Worm (Caenorhabditis elegans): ENCODE data around the gene hphd-1.
"Not testable (repeated sequence)": the region's sequence is repeated elsewhere in the genome, so short reads cannot be mapped to it uniquely, and the experiment has no call there.

The hphd-1 gene

ce11 chrII:12996249-12996648 lies at the start of gene hphd-1:
Gene hphd-1 (minus strand): TSS chrII:12996571.
- TF ChIP-seq snpc-4 (tag; optimal IDR thresholded peaks at IDR 0.05) (peak; percentile 5), ztf-4 (tag; optimal IDR thresholded peaks at IDR 0.05) (no peak), F13H6.1 (tag; optimal IDR thresholded peaks at IDR 0.05) (peak; percentile 53), nhr-23 (tag; optimal IDR thresholded peaks at IDR 0.05) (no peak), mdl-1 (tag; optimal IDR thresholded peaks at IDR 0.05) (peak in 1 of 2 experiments; percentile 64), nhr-237 (tag; optimal IDR thresholded peaks at IDR 0.05) (no peak), egl-27 (tag; optimal IDR thresholded peaks at IDR 0.05) (no peak), sem-4 (tag; optimal IDR thresholded peaks at IDR 0.05) (no peak), ceh-82 (tag; optimal IDR thresholded peaks at IDR 0.05) (no peak), peb-1 (tag; optimal IDR thresholded peaks at IDR 0.05) (no peak), sma-3 (GFP tag; optimal IDR thresholded peaks at IDR 0.05) (peak; percentile 51), nhr-25 (tag; optimal IDR thresholded peaks at IDR 0.05) (peak; percentile 33), sma-9 (GFP tag; optimal IDR thresholded peaks at IDR 0.05) (peak; percentile 90), sma-9 (tag; optimal IDR thresholded peaks at IDR 0.05) (no peak), elt-3 (tag; optimal IDR thresholded peaks at IDR 0.05) (no peak), alr-1 (tag; optimal IDR thresholded peaks at IDR 0.05) (no peak), unc-55 (GFP tag; optimal IDR thresholded peaks at IDR 0.05) (no peak), fos-1 (tag; optimal IDR thresholded peaks at IDR 0.05) (peak; percentile 61), nhr-129 (tag; optimal IDR thresholded peaks at IDR 0.05) (peak; percentile 12), ceh-16 (tag; optimal IDR thresholded peaks at IDR 0.05) (no peak), nhr-21 (tag; optimal IDR thresholded peaks at IDR 0.05) (peak; percentile 73), crh-2 (tag; optimal IDR thresholded peaks at IDR 0.05) (peak; percentile 80), lin-11 (tag; optimal IDR thresholded peaks at IDR 0.05) (no peak), unc-62 (GFP tag; optimal IDR thresholded peaks at IDR 0.05) (no peak), ztf-1 (GFP tag; conservative IDR thresholded peaks at IDR 0.05) (no peak), gmeb-1 (tag; optimal IDR thresholded peaks at IDR 0.05) (peak; percentile 64), aly-2 (tag; optimal IDR thresholded peaks at IDR 0.05) (no peak), nhr-10 (tag; optimal IDR thresholded peaks at IDR 0.05) (no peak), skn-1 (tag; optimal IDR thresholded peaks at IDR 0.05) (no peak), lin-13 (GFP tag; optimal IDR thresholded peaks at IDR 0.05) (peak; percentile 10), ZK546.5 (tag; optimal IDR thresholded peaks at IDR 0.05) (no peak), nhr-11 (tag; optimal IDR thresholded peaks at IDR 0.05) (no peak), blmp-1 (tag; optimal IDR thresholded peaks at IDR 0.05; ENCODE audit: insufficient read depth) (no peak), nhr-77 (tag; optimal IDR thresholded peaks at IDR 0.05) (no peak), ama-1 (optimal IDR thresholded peaks at IDR 0.05) (no peak), C34F6.9 (tag; optimal IDR thresholded peaks at IDR 0.05) (no peak), lsy-2 (tag; optimal IDR thresholded peaks at IDR 0.05) (peak in 1 of 2 experiments; percentile 50)

DNA sequence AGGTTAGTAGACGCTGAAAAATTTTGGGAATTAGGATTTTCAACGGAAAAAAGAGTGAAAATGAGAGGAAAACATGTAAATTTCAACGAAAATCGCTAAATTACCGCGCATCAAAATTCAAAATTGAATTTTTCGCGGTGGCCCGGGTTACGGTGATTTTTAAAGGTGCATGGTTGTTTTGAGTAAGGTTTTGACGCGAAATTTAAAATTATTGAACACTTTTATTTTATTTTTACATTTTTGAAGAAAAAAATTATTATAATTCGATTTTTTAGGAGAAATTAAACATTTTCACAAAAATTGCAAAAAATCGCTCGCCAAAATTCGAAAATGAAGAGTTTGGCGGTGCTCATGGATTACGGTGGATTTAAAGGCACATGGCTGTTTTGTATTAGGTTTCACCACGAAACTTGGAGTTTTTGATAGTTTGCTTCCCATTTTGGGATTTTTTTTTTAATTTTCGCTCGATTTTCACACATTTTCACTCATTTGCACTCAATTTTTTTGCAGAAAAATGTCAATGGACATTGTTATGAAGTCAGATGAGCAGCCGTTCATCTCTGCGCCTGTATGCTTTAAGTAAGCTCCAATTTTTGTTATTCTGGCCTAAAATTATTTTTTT lies 47.2 kb upstream of the hphd-1 start, which contains the start of gene puf-6:
TSS of gene puf-6 (minus strand) at position 13 of the 622 bp plus-strand sequence.
- TF ChIP-seq blmp-1 (tag; optimal IDR thresholded peaks at IDR 0.05; ENCODE audit: insufficient read depth); unc-39 (tag; optimal IDR thresholded peaks at IDR 0.05); nhr-237 (tag; optimal IDR thresholded peaks at IDR 0.05): not testable (repeated sequence)

DNA sequence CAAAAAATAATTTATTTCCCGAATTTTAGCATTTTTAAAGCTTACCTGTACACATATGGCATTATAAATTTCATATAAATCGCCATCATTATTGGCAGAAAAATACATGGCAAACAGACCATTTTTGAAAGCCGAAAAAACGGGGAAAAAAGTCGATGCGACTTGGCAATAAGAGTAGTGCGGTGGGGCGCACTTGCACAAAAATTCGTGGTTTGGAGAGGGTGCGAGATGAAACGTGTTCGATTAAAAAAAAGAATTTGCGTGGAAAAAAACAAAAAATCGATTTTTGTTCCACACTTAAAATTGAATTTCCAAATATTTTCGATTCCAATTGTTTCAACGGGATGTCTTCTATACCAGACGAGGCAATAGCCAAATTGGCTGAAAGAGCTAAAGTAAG lies 40.3 kb upstream of the hphd-1 start, which contains the start of gene F18A11.3:
TSS of gene F18A11.3 (minus strand) at position 125 of the 400 bp plus-strand sequence.
- TF ChIP-seq nhr-10 (tag; optimal IDR thresholded peaks at IDR 0.05) (no peak), nhr-25 (tag; optimal IDR thresholded peaks at IDR 0.05) (no peak), lsy-2 (tag; optimal IDR thresholded peaks at IDR 0.05) (peak in 1 of 2 experiments; percentile 28), unc-55 (GFP tag; optimal IDR thresholded peaks at IDR 0.05) (peak; percentile 6), crh-2 (tag; optimal IDR thresholded peaks at IDR 0.05) (peak; percentile 45), C34F6.9 (tag; optimal IDR thresholded peaks at IDR 0.05) (peak; percentile 57), ceh-82 (tag; optimal IDR thresholded peaks at IDR 0.05) (no peak), nhr-129 (tag; optimal IDR thresholded peaks at IDR 0.05) (peak; percentile 31), mbf-1 (tag; optimal IDR thresholded peaks at IDR 0.05) (no peak), R02D3.7 (tag; optimal IDR thresholded peaks at IDR 0.05) (no peak), nhr-12 (tag; optimal IDR thresholded peaks at IDR 0.05) (no peak), nhr-6 (tag; optimal IDR thresholded peaks at IDR 0.05) (no peak)
